Worm (Caenorhabditis elegans) whole organism, young adult: Measurements from ENCODE around the gene cyp-34A6.

Experiments used
- B0336.3 ChIP-seq: fragments of 200-800 bp; sonication (Bioruptor generic); IDR thresholded peaks from 2 replicates; pipeline ENCODE4 v1.3.6; 2022; ENCODE audit warnings: missing genetic modification characterization, missing compliant biosample characterization
- D2030.7 ChIP-seq: fragments of 200-800 bp; sonication (Bioruptor generic); IDR thresholded peaks from 2 replicates; pipeline ENCODE4 v1.3.6; 2022; ENCODE audit warnings: missing genetic modification reagents, missing genetic modification characterization, missing compliant biosample characterization
- F22D6.2 ChIP-seq: sonication (generic microtip); optimal IDR thresholded peaks from 2 replicates; lab custom pipeline; 2016; ENCODE audit warnings: mild to moderate bottlenecking, missing genetic modification characterization, missing compliant biosample characterization
- F55B11.4 ChIP-seq: sonication (generic microtip); optimal IDR thresholded peaks from 2 replicates; lab custom pipeline; 2016; ENCODE audit warnings: missing compliant biosample characterization, missing genetic modification characterization, borderline replicate concordance; ENCODE audit not compliant: insufficient read depth
- K12H6.12 ChIP-seq: fragments of 200-800 bp; sonication (Bioruptor generic); optimal IDR thresholded peaks from 2 replicates; lab custom pipeline; 2018; ENCODE audit warnings: mild to moderate bottlenecking, missing genetic modification characterization, missing compliant biosample characterization
- Y53F4B.3 ChIP-seq: fragments of 200-800 bp; sonication (Bioruptor generic); IDR thresholded peaks from 2 replicates; pipeline ENCODE4 v1.3.6; 2022; ENCODE audit warnings: missing genetic modification reagents, missing genetic modification characterization, missing compliant biosample characterization
- Y67H2A.10 ChIP-seq: fragments of 200-800 bp; sonication (Bioruptor generic); conservative IDR thresholded peaks from 2 replicates; pipeline ENCODE4 v1.3.6; 2022; ENCODE audit warnings: missing genetic modification reagents, missing genetic modification characterization, missing compliant biosample characterization
- ama-1 ChIP-seq, 3 experiments: fragments of 150-350 bp in 1 of 3; sonication (generic microtip) in 2 of 3; optimal IDR thresholded peaks; 2 replicates each; lab custom pipeline; 2014 to 2018; ENCODE audit warnings: missing biosample characterization in 2 of 3, missing genetic modification characterization in 2 of 3, missing genetic modification reagents in 2 of 3
- athp-1 ChIP-seq: sonication (generic microtip); optimal IDR thresholded peaks from 2 replicates; lab custom pipeline; 2017; ENCODE audit warnings: mild to moderate bottlenecking, missing genetic modification characterization, missing compliant biosample characterization
- attf-3 ChIP-seq: fragments of 200-800 bp; sonication (Bioruptor generic); conservative IDR thresholded peaks from 2 replicates; pipeline ENCODE4 v1.3.6; 2022; ENCODE audit warnings: missing genetic modification reagents, missing genetic modification characterization, missing compliant biosample characterization
- bed-2 ChIP-seq: fragments of 200-800 bp; sonication (Bioruptor generic); IDR thresholded peaks from 2 replicates; pipeline ENCODE4 v1.3.6; 2022; ENCODE audit warnings: missing genetic modification reagents, missing genetic modification characterization, missing compliant biosample characterization
- ccch-3 ChIP-seq: fragments of 200-800 bp; sonication (Bioruptor generic); optimal IDR thresholded peaks from 2 replicates; lab custom pipeline; 2018; ENCODE audit warnings: mild to moderate bottlenecking, missing genetic modification characterization, missing compliant biosample characterization
- ceh-27 ChIP-seq: fragments of 200-800 bp; sonication (Bioruptor generic); optimal IDR thresholded peaks from 2 replicates; lab custom pipeline; 2018; ENCODE audit warnings: mild to moderate bottlenecking, missing genetic modification characterization, moderate library complexity, missing compliant biosample characterization
- ceh-58 ChIP-seq: fragments of 200-800 bp; sonication (Bioruptor generic); IDR thresholded peaks from 2 replicates; pipeline ENCODE4 v1.3.6; 2022; ENCODE audit warnings: missing genetic modification characterization, missing compliant biosample characterization
- chd-7 ChIP-seq: sonication (generic microtip); optimal IDR thresholded peaks from 2 replicates; lab custom pipeline; 2016; ENCODE audit warnings: mild to moderate bottlenecking, missing genetic modification characterization, moderate library complexity, missing compliant biosample characterization
- dox-1 ChIP-seq: fragments of 200-800 bp; sonication (Bioruptor generic); IDR thresholded peaks from 2 replicates; pipeline ENCODE4 v1.3.6; 2022; ENCODE audit warnings: missing genetic modification reagents, missing genetic modification characterization, missing compliant biosample characterization
- dpl-1 ChIP-seq: fragments of 150-350 bp; optimal IDR thresholded peaks from 2 replicates; lab custom pipeline; 2014; ENCODE audit warnings: missing biosample characterization, missing genetic modification reagents, missing genetic modification characterization
- egl-18 ChIP-seq: fragments of 200-800 bp; sonication (Bioruptor generic); IDR thresholded peaks from 2 replicates; pipeline ENCODE4 v1.3.6; 2022; ENCODE audit warnings: missing genetic modification reagents, missing genetic modification characterization, missing compliant biosample characterization
- gei-17 ChIP-seq: fragments of 200-800 bp; sonication (Bioruptor generic); optimal IDR thresholded peaks from 2 replicates; lab custom pipeline; 2018; ENCODE audit warnings: mild to moderate bottlenecking, missing genetic modification characterization, missing compliant biosample characterization
- him-1 ChIP-seq: sonication (generic microtip); optimal IDR thresholded peaks from 2 replicates; lab custom pipeline; 2016; ENCODE audit warnings: missing genotype, missing genetic modification reagents, missing genetic modification characterization, missing compliant biosample characterization
- hrde-1 ChIP-seq: sonication (generic microtip); optimal IDR thresholded peaks from 2 replicates; lab custom pipeline; 2016; ENCODE audit warnings: missing genetic modification characterization, mild to moderate bottlenecking, missing compliant biosample characterization, moderate library complexity, missing genotype, missing genetic modification reagents, borderline replicate concordance
- lag-1 ChIP-seq: fragments of 200-800 bp; sonication (Bioruptor generic); IDR thresholded peaks from 2 replicates; pipeline ENCODE4 v1.3.6; 2022; ENCODE audit warnings: missing genetic modification reagents, missing genetic modification characterization, missing compliant biosample characterization
- let-526 ChIP-seq: fragments of 200-800 bp; sonication (Bioruptor generic); IDR thresholded peaks from 2 replicates; pipeline ENCODE4 v1.3.6; 2022; ENCODE audit warnings: missing genetic modification reagents, missing genetic modification characterization, missing compliant biosample characterization
- let-607 ChIP-seq, 2 experiments: fragments of 200-800 bp in 1 of 2; sonication (Bioruptor generic) in 1 of 2; sonication (generic microtip) in 1 of 2; optimal IDR thresholded peaks; 2 replicates each; lab custom pipeline; 2016 to 2018; ENCODE audit warnings: mild to moderate bottlenecking in 2 of 2, missing compliant biosample characterization in 2 of 2, missing genetic modification characterization in 2 of 2, moderate library complexity in 2 of 2, missing genotype in 1 of 2
- lin-40 ChIP-seq: sonication (generic microtip); optimal IDR thresholded peaks from 2 replicates; lab custom pipeline; 2016; ENCODE audit warnings: missing genetic modification characterization, mild to moderate bottlenecking, missing compliant biosample characterization, missing genotype, missing genetic modification reagents
- madf-3 ChIP-seq: fragments of 200-800 bp; sonication (Bioruptor generic); IDR thresholded peaks from 2 replicates; pipeline ENCODE4 v1.3.6; 2022; ENCODE audit warnings: missing genetic modification reagents, missing genetic modification characterization, missing compliant biosample characterization
- madf-6 ChIP-seq: fragments of 200-800 bp; sonication (Bioruptor generic); IDR thresholded peaks from 2 replicates; pipeline ENCODE4 v1.3.6; 2022; ENCODE audit warnings: missing genetic modification reagents, missing genetic modification characterization, missing compliant biosample characterization
- madf-8 ChIP-seq: fragments of 200-800 bp; sonication (Bioruptor generic); conservative IDR thresholded peaks from 2 replicates; pipeline ENCODE4 v1.3.6; 2022; ENCODE audit warnings: missing genetic modification reagents, missing genetic modification characterization, missing compliant biosample characterization
- mel-28 ChIP-seq: sonication (generic microtip); optimal IDR thresholded peaks from 2 replicates; lab custom pipeline; 2016; ENCODE audit warnings: borderline replicate concordance, mild to moderate bottlenecking, missing genetic modification characterization, missing compliant biosample characterization
- mxl-1 ChIP-seq: sonication (generic microtip); optimal IDR thresholded peaks from 2 replicates; lab custom pipeline; 2016; ENCODE audit warnings: missing genetic modification characterization, missing compliant biosample characterization
- nfyb-1 ChIP-seq: fragments of 200-800 bp; sonication (Bioruptor generic); IDR thresholded peaks from 2 replicates; pipeline ENCODE4 v1.3.6; 2022; ENCODE audit warnings: missing genetic modification reagents, missing genetic modification characterization, missing compliant biosample characterization
- nhr-120 ChIP-seq: fragments of 200-800 bp; sonication (Bioruptor generic); IDR thresholded peaks from 2 replicates; pipeline ENCODE4 v1.3.6; 2022; ENCODE audit warnings: missing genetic modification characterization, missing compliant biosample characterization
- nhr-90 ChIP-seq: sonication (generic microtip); optimal IDR thresholded peaks from 2 replicates; lab custom pipeline; 2016; ENCODE audit warnings: missing genotype, mild to moderate bottlenecking, missing genetic modification characterization, missing compliant biosample characterization
- snpc-1.3 ChIP-seq: sonication (generic microtip); optimal IDR thresholded peaks from 2 replicates; lab custom pipeline; 2017; ENCODE audit warnings: missing genetic modification characterization, mild to moderate bottlenecking, missing compliant biosample characterization, antibody characterized with exemption, moderate library complexity, missing genotype, missing genetic modification reagents; ENCODE audit not compliant: insufficient read depth
- snpc-3.4 ChIP-seq: sonication (generic microtip); optimal IDR thresholded peaks from 2 replicates; lab custom pipeline; 2017; ENCODE audit warnings: missing genetic modification characterization, mild to moderate bottlenecking, missing compliant biosample characterization, antibody characterized with exemption, moderate library complexity, missing genotype, missing genetic modification reagents
- tbp1 ChIP-seq: fragments of 200-800 bp; sonication (Bioruptor generic); optimal IDR thresholded peaks from 2 replicates; lab custom pipeline; 2018; ENCODE audit warnings: mild to moderate bottlenecking, missing genetic modification characterization, missing compliant biosample characterization
- unc-130 ChIP-seq: sonication (generic microtip); optimal IDR thresholded peaks from 2 replicates; lab custom pipeline; 2016; ENCODE audit warnings: missing genetic modification reagents, missing genetic modification characterization, missing compliant biosample characterization
- ztf-28 ChIP-seq: fragments of 200-800 bp; sonication (Bioruptor generic); IDR thresholded peaks from 2 replicates; pipeline ENCODE4 v1.3.6; 2022; ENCODE audit warnings: missing genetic modification reagents, missing genetic modification characterization, missing compliant biosample characterization
- ztf-3 ChIP-seq: fragments of 200-800 bp; sonication (Bioruptor generic); optimal IDR thresholded peaks from 2 replicates; lab custom pipeline; 2018; ENCODE audit warnings: mild to moderate bottlenecking, missing genetic modification characterization, missing compliant biosample characterization

The cyp-34A6 gene

ce11 chrV:3992334-3992733 lies 31.2 kb upstream of the cyp-34A6 start (continued):
- TF ChIP-seq Y67H2A.10: no peak
- TF ChIP-seq mel-28 (tag; lab: Kevin White, UChicago): no peak
- TF ChIP-seq snpc-3.4 (tag; lab: Kevin White, UChicago): no peak
- TF ChIP-seq him-1 (tag; lab: Kevin White, UChicago): no peak

DNA sequence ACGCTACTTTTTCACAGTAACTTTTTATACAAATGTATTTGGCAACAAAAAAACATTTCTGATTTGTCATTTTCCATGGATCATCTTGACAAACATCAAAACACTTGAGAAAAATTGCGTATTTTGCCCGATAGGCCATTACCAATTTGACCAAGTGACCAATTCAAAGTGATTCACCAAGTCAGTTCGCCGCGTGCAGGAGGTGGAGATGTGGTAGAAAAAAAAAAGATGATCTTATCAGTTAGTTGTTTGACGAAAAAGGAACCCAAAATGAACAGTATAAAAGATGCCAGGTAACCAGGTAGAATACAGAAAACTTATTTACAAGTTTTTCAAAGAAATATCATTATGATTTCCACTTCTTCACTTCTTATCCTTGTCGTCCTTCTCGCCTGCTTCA lies 27.9 kb upstream of the cyp-34A6 start, which contains the start of gene nlp-27:
TSS of gene nlp-27 (plus strand) at position 309 of the 400 bp plus-strand sequence.
- TF ChIP-seq gei-17: no peak
- TF ChIP-seq athp-1: no peak
- no peak for TF ChIP-seq let-526 (GFP tag; lab: Robert Waterston, UW)
- no peak for TF ChIP-seq ceh-58 (GFP tag; lab: Robert Waterston, UW)
- no peak for TF ChIP-seq ccch-3 (GFP tag; lab: Kevin White, UChicago)
- TF ChIP-seq bed-2 (GFP tag; lab: Robert Waterston, UW): no peak
- TF ChIP-seq madf-6 (GFP tag; lab: Robert Waterston, UW): no peak
- no peak for TF ChIP-seq lin-40 (tag; lab: Kevin White, UChicago)
- TF ChIP-seq let-607 (tag; optimal IDR thresholded peaks at IDR 0.05; lab: Kevin White, UChicago): no peak
- no peak for TF ChIP-seq snpc-3.4 (tag; lab: Kevin White, UChicago)
- no peak for TF ChIP-seq F55B11.4 (tag; lab: Kevin White, UChicago)

DNA sequence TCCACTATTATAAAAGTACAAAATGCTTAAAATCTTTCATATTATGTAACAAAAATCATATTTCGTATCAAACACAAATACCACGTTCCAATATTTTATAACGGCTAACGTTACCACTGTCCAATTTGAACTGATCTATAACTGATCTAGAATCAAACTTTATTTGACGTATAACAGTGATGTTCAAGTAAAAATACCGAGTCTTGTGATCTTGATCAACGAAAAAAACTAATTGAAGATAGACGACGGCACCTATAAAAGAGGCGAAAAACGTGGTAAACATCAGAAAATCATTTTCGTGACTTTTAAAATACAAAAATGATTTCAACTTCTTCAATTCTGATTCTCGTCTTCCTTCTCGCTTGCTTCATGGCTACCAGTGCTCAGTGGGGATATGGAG lies 26.5 kb upstream of the cyp-34A6 start, which contains the start of gene nlp-28:
TSS of gene nlp-28 (plus strand) at position 285 of the 400 bp plus-strand sequence.
- TF ChIP-seq mxl-1 (tag; lab: Kevin White, UChicago) (no peak), ama-1 (optimal IDR thresholded peaks at IDR 0.05; lab: Kevin White, UChicago) (peak; percentile 39), ama-1 (GFP tag; optimal IDR thresholded peaks at IDR 0.05; lab: Kevin White, UChicago) (no peak)
- TF ChIP-seq, all 124 proteins: peak for 1

ce11 chrV:3985104-3985503 lies 24.0 kb upstream of the cyp-34A6 start:
- TF ChIP-seq gei-17 (no peak), nhr-120 (no peak), K12H6.12 (tag; lab: Kevin White, UChicago) (no peak), dox-1 (GFP tag; lab: Robert Waterston, UW) (no peak), ccch-3 (GFP tag; lab: Kevin White, UChicago) (no peak), lag-1 (GFP tag; lab: Robert Waterston, UW) (no peak), D2030.7 (no peak), unc-130 (GFP tag; lab: Kevin White, UChicago) (no peak)

- TF ChIP-seq Y53F4B.3 (GFP tag; lab: Robert Waterston, UW) (no peak), madf-3 (no peak), nfyb-1 (GFP tag; lab: Robert Waterston, UW) (no peak), hrde-1 (no peak), madf-8 (GFP tag; lab: Robert Waterston, UW) (no peak)
These were observed 23.0 kb upstream of the cyp-34A6 start, which contains the start of gene nlp-29 for ce11 chrV:3984178-3984577. TSS of gene nlp-29 (plus strand) at chrV:3984425.

DNA sequence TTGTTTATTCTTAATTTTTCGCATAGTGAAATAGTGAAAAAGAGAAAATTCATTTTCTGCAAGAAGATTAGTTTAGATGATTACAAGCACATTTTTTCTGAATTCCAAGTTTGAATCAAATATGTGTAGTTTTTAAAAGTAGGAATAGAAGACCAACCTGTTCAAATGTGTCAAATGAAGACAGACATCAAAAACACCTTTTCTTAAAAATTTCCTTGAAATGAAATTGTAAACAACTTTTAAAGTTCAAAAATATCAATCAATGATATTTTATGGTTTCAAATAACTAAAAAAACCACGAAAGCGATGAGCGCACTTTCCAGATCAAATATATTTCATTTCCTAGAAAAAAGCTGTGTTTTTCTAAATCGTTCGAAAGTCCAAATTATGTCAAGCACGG lies 20.5 kb upstream of the cyp-34A6 start, which contains the start of gene nlp-30:
TSS of gene nlp-30 (plus strand) at position 301 of the 400 bp plus-strand sequence.
- TF ChIP-seq B0336.3 (GFP tag; lab: Robert Waterston, UW): no peak
- TF ChIP-seq snpc-1.3 (tag; lab: Kevin White, UChicago): no peak
- no peak for TF ChIP-seq him-1 (tag; lab: Kevin White, UChicago)
- TF ChIP-seq attf-3: no peak
- TF ChIP-seq dpl-1: no peak
- no peak for TF ChIP-seq F22D6.2 (tag; lab: Kevin White, UChicago)
- TF ChIP-seq nhr-90 (tag; lab: Kevin White, UChicago): no peak
- TF ChIP-seq ztf-3 (GFP tag; lab: Kevin White, UChicago): no peak
- no peak for TF ChIP-seq ceh-27 (GFP tag; lab: Kevin White, UChicago)
- no peak for TF ChIP-seq egl-18 (GFP tag; lab: Robert Waterston, UW)
- no peak for TF ChIP-seq ztf-28 (GFP tag; lab: Robert Waterston, UW)
- no peak for TF ChIP-seq mel-28 (tag; lab: Kevin White, UChicago)
- TF ChIP-seq tbp1: no peak
- no peak for TF ChIP-seq chd-7
- no peak for TF ChIP-seq madf-3
